Worm (Caenorhabditis elegans): ENCODE measurements around the gene plc-1.

DNA sequence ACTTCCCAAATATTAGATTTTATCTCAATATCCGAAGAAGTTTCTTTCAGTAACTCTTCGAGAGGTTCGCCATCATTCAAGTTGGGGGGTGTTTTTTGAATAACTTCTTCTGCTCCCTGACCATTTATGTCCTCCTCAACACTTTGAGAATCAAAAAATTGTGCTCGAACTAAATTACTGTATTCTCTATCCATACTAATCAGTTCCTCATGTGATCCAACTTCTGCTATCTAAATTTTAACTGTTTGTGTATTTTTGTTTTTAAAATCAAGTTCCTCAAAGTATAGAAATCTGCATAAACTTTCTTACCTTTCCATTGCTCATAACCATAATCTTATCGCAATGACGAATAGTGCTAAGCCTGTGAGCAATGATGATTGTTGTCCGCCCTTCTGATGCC is 23.2 kb upstream of the plc-1 start:
- no peak for TF ChIP-seq him-1 (tag; optimal IDR thresholded peaks at IDR 0.05)
- no peak for TF ChIP-seq dao-5 (tag; optimal IDR thresholded peaks at IDR 0.05)
